Fruit fly (Drosophila melanogaster) whole organism: ENCODE measurements around the gene CG33643.

ENCODE experiments used
- CG8478 ChIP-seq: fragments of >200 bp; optimal IDR thresholded peaks from 2 replicates; lab custom pipeline; 2018; ENCODE audit warnings: inconsistent platforms
- Dll ChIP-seq: fragments of >200 bp; optimal IDR thresholded peaks from 2 replicates; lab custom pipeline; 2017

dm6 chr2L:13515688-13516037, 15.2 kb upstream of the CG33643 start:
- TF ChIP-seq CG8478 = no peak
- TF ChIP-seq Dll (lab: Kevin White, UChicago) = no peak
